Worm (Caenorhabditis elegans) whole organism, young adult: ENCODE measurements around the gene taf-12.

ENCODE experiments used
- C06A6.2 ChIP-seq: fragments of 200-800 bp; sonication (Bioruptor generic); conservative IDR thresholded peaks from 2 replicates; pipeline ENCODE4 v1.3.6; 2022; ENCODE audit warnings: missing genetic modification characterization, missing compliant biosample characterization
- atf-7 ChIP-seq: sonication (generic microtip); optimal IDR thresholded peaks from 2 replicates; lab custom pipeline; 2017; ENCODE audit warnings: mild to moderate bottlenecking, missing genetic modification characterization, missing compliant biosample characterization
- lag-1 ChIP-seq: fragments of 200-800 bp; sonication (Bioruptor generic); IDR thresholded peaks from 2 replicates; pipeline ENCODE4 v1.3.6; 2022; ENCODE audit warnings: missing genetic modification reagents, missing genetic modification characterization, missing compliant biosample characterization
- sdz-38 ChIP-seq: sonication (generic microtip); optimal IDR thresholded peaks from 2 replicates; lab custom pipeline; 2016; ENCODE audit warnings: missing genotype, missing genetic modification characterization, missing compliant biosample characterization
- snpc-3.4 ChIP-seq: sonication (generic microtip); optimal IDR thresholded peaks from 2 replicates; lab custom pipeline; 2017; ENCODE audit warnings: missing genetic modification characterization, mild to moderate bottlenecking, missing compliant biosample characterization, antibody characterized with exemption, moderate library complexity, missing genotype, missing genetic modification reagents
- tbx-9 ChIP-seq: sonication (generic microtip); optimal IDR thresholded peaks from 2 replicates; lab custom pipeline; 2016; ENCODE audit warnings: borderline replicate concordance, missing genetic modification characterization, inconsistent platforms, missing compliant biosample characterization
- ztf-22 ChIP-seq: fragments of 200-800 bp; sonication (Bioruptor generic); optimal IDR thresholded peaks from 2 replicates; lab custom pipeline; 2018; ENCODE audit warnings: mild to moderate bottlenecking, missing genetic modification characterization, moderate library complexity, missing compliant biosample characterization

DNA sequence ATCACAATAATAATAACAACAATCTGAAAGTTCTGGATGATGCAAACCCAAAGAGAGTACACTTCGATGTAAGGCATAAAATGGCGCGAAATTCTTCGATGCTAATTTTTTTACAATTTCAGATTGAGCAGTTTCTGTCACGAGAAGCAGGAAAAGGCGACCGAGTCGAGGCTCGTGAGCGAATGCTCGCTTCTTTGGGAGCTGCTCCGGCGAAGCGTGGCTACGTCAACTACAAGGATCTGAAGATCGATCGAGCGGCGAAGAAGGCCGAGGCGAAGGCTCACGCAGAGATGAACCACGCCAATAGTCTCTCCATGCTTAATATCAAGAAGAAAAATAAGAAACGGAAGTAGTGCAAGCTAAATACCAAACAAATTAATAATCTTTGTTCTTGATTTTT is 45.0 kb downstream of the taf-12 start:
- TF ChIP-seq lag-1 (GFP tag; lab: Robert Waterston, UW) (no peak), snpc-3.4 (tag; lab: Kevin White, UChicago) (no peak), atf-7 (tag; lab: Kevin White, UChicago) (no peak), C06A6.2 (no peak), sdz-38 (tag; lab: Kevin White, UChicago) (no peak), tbx-9 (tag; lab: Kevin White, UChicago) (no peak), ztf-22 (GFP tag; lab: Kevin White, UChicago) (no peak)
